Worm (Caenorhabditis elegans): Measurements from ENCODE around the gene R01E6.2.

- TF ChIP-seq W03F9.2 (tag; optimal IDR thresholded peaks at IDR 0.05), result no peak
- no peak for TF ChIP-seq him-1 (tag; optimal IDR thresholded peaks at IDR 0.05)
- no peak for TF ChIP-seq dao-5 (tag; optimal IDR thresholded peaks at IDR 0.05)
These were observed 33.8 kb upstream of the R01E6.2 start, which contains the start of gene F54B11.7 for ce11 chrX:13600136-13600535.

All from whole organism, L4/young adult.